Fruit fly (Drosophila melanogaster) whole organism, adult: ENCODE results near the gene CG12147.

Experiments used
- CG11617 ChIP-seq: fragments of 200-800 bp; sonication (Bioruptor generic); optimal IDR thresholded peaks from 2 replicates; lab custom pipeline; 2017; ENCODE audit warnings: mild to moderate bottlenecking, missing biosample characterization, missing genetic modification reagents, missing genetic modification characterization
- CG12768 ChIP-seq: fragments of 200-800 bp; sonication (Bioruptor generic); optimal IDR thresholded peaks from 2 replicates; lab custom pipeline; 2017; ENCODE audit warnings: missing biosample characterization, missing genetic modification characterization, mild to moderate bottlenecking, moderate library complexity, missing genetic modification reagents
- CG14711 ChIP-seq: fragments of 200-800 bp; sonication (Bioruptor generic); optimal IDR thresholded peaks from 2 replicates; lab custom pipeline; 2018; ENCODE audit warnings: missing biosample characterization, mild to moderate bottlenecking, missing genetic modification characterization, moderate library complexity
- CG1620 ChIP-seq: fragments of 200-800 bp; sonication (Bioruptor generic); optimal IDR thresholded peaks from 2 replicates; lab custom pipeline; 2016; ENCODE audit warnings: missing biosample characterization, missing genetic modification characterization
- CG33017 ChIP-seq: fragments of 200-800 bp; sonication (Bioruptor generic); optimal IDR thresholded peaks from 2 replicates; lab custom pipeline; 2018; ENCODE audit warnings: missing biosample characterization, mild to moderate bottlenecking, missing genetic modification characterization, moderate library complexity
- CG5204 ChIP-seq: fragments of 200-800 bp; sonication (Bioruptor generic); optimal IDR thresholded peaks from 2 replicates; lab custom pipeline; 2016; ENCODE audit warnings: missing biosample characterization, missing genetic modification characterization
- CG7045 ChIP-seq: fragments of 200-800 bp; sonication (Bioruptor generic); optimal IDR thresholded peaks from 2 replicates; lab custom pipeline; 2017; ENCODE audit warnings: missing biosample characterization, mild to moderate bottlenecking, missing genetic modification characterization
- CG7101 ChIP-seq: fragments of 200-800 bp; sonication (Bioruptor generic); optimal IDR thresholded peaks from 2 replicates; lab custom pipeline; 2018; ENCODE audit warnings: missing biosample characterization, mild to moderate bottlenecking, missing genetic modification characterization, moderate library complexity
- Clk ChIP-seq: fragments of 200-800 bp; sonication (Bioruptor generic); optimal IDR thresholded peaks from 2 replicates; lab custom pipeline; 2017; ENCODE audit warnings: missing biosample characterization, missing genetic modification characterization
- Crg-1 ChIP-seq: fragments of 200-800 bp; sonication (Bioruptor generic); optimal IDR thresholded peaks from 2 replicates; lab custom pipeline; 2016; ENCODE audit warnings: missing biosample characterization, missing genetic modification characterization
- Hr96 ChIP-seq: fragments of 200-800 bp; sonication (Bioruptor generic); optimal IDR thresholded peaks from 2 replicates; lab custom pipeline; 2016; ENCODE audit warnings: missing biosample characterization, missing genetic modification characterization
- Mnt ChIP-seq: fragments of 200-800 bp; sonication (Bioruptor generic); optimal IDR thresholded peaks from 2 replicates; lab custom pipeline; 2016; ENCODE audit warnings: missing biosample characterization, mild to moderate bottlenecking, missing genetic modification characterization
- bab1 ChIP-seq: fragments of 200-800 bp; sonication (Bioruptor generic); optimal IDR thresholded peaks from 3 replicates; lab custom pipeline; 2019; ENCODE audit warnings: missing biosample characterization, mild to moderate bottlenecking, missing genetic modification characterization, moderate library complexity
- cic ChIP-seq: fragments of 200-800 bp; sonication (Bioruptor generic); optimal IDR thresholded peaks from 2 replicates; lab custom pipeline; 2017; ENCODE audit warnings: missing biosample characterization, mild to moderate bottlenecking, missing genetic modification characterization, moderate library complexity
- cnc ChIP-seq, 2 experiments: fragments of >200 bp; optimal IDR thresholded peaks; 2 replicates each; lab custom pipeline; 2017
- kay ChIP-seq: fragments of 200-800 bp; sonication (Bioruptor generic); peaks from one replicate; lab custom pipeline; 2016; ENCODE audit warnings: missing biosample characterization, missing genetic modification characterization, borderline replicate concordance
- ovo ChIP-seq: fragments of 200-800 bp; sonication (Bioruptor generic); optimal IDR thresholded peaks from 2 replicates; lab custom pipeline; 2016; ENCODE audit warnings: missing biosample characterization, missing genetic modification characterization
- pad ChIP-seq: fragments of 200-800 bp; sonication (Bioruptor generic); optimal IDR thresholded peaks from 3 replicates; lab custom pipeline; 2017; ENCODE audit warnings: missing biosample characterization, missing genetic modification characterization, mild to moderate bottlenecking, moderate library complexity, missing genetic modification reagents
- tj ChIP-seq: fragments of 200-800 bp; sonication (Bioruptor generic); optimal IDR thresholded peaks from 3 replicates; lab custom pipeline; 2017; ENCODE audit warnings: missing biosample characterization, mild to moderate bottlenecking, missing genetic modification characterization, moderate library complexity
- toe ChIP-seq: fragments of 200-800 bp; sonication (Bioruptor generic); optimal IDR thresholded peaks from 2 replicates; lab custom pipeline; 2016; ENCODE audit warnings: missing biosample characterization, missing genetic modification characterization

Gene CG12147

dm6 chr3R:5464481-5464880 is 37.4 kb upstream of the CG12147 start, which contains the start of gene PEK:
Gene PEK, minus strand, starts transcription at chr3R:5464753.
- no peak for TF ChIP-seq CG11617 (GFP tag; lab: Kevin White, UChicago)
- TF ChIP-seq Mnt (GFP tag; lab: Kevin White, UChicago): peak; percentile 5
- peak; percentile 60 for TF ChIP-seq bab1 (GFP tag; lab: Kevin White, UChicago)
- peak; percentile 3 for TF ChIP-seq CG14711 (tag; lab: Kevin White, UChicago)

dm6 chr3R:5463199-5463949 is 36.3 kb upstream of the CG12147 start:
- peak; percentile 66 for TF ChIP-seq tj
- TF ChIP-seq ovo (GFP tag; lab: Kevin White, UChicago): no peak
- no peak for TF ChIP-seq CG14711 (tag; lab: Kevin White, UChicago)
- TF ChIP-seq pad (GFP tag; lab: Kevin White, UChicago): peak; percentile 28

DNA sequence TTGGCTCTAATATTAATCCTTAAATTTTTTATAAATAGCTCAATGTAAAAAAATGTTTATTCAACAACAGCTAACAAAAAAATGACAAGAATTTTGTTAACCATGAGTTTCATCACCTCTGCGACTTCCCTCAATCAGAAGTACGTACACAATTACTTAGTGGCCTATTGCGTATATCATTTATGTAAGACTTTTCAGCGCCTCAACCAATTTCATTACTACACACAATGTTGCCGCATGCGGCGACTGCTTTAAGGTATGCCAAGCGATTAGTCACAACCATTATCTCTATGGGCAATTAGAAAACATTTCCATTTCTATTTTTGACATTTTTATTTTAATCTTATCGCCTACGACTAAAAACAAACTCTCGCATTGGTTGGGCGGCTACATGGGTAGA is 31.6 kb upstream of the CG12147 start:
- TF ChIP-seq Clk (GFP tag; lab: Kevin White, UChicago) (no peak), tj (no peak), CG7101 (tag; lab: Kevin White, UChicago) (no peak), CG11617 (GFP tag; lab: Kevin White, UChicago) (no peak), kay (GFP tag; lab: Kevin White, UChicago) (no peak), CG12768 (GFP tag; lab: Kevin White, UChicago) (no peak)

DNA sequence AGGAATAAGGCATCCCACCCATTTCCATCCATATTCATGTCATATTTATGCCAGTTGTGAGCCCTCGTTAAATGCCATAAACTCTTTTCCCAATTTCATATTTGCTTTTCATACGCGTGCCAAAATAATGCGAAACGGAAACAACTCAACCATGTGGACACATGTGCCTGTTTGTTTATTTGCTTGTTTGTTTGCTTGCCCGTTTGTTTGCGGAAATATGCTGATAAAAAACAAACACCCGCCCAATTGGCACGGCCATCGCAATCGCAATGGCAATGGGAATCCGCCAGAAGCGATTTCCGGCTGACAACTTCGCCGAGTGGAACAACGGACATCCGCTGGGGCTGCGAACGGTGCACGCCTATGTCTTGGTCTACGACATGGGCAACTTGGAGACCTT is 27.3 kb upstream of the CG12147 start:
- TF ChIP-seq cnc (optimal IDR thresholded peaks at IDR 0.05; lab: Kevin White, UChicago) (no peak), CG7045 (GFP tag; lab: Kevin White, UChicago) (no peak), tj (no peak), CG12768 (GFP tag; lab: Kevin White, UChicago) (no peak), CG11617 (GFP tag; lab: Kevin White, UChicago) (no peak), CG14711 (tag; lab: Kevin White, UChicago) (no peak), Hr96 (GFP tag; lab: Kevin White, UChicago) (no peak), CG5204 (no peak), Crg-1 (GFP tag; lab: Kevin White, UChicago) (no peak), kay (GFP tag; lab: Kevin White, UChicago) (no peak), Clk (GFP tag; lab: Kevin White, UChicago) (no peak), pad (GFP tag; lab: Kevin White, UChicago) (no peak), ovo (GFP tag; lab: Kevin White, UChicago) (no peak)

DNA sequence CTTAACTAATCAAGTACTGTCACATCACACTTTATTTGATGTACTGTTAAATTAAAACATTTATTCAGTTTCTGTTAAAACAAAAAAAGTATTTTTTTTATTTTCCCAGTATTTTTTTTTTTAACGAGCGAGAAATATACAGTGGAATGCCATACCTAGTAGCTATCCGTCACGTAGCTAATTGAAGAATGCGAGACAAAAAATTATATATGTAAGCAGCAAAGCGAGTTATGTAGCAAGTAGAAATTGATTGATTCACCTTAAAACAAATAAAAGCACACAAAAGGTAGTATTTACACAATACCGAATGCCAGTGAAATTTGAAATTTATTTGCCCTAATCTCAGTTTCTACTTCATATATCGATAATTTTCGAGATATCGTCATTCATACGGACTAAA is 11.7 kb upstream of the CG12147 start:
- no peak for TF ChIP-seq CG33017 (tag; lab: Kevin White, UChicago)
- TF ChIP-seq cnc (optimal IDR thresholded peaks at IDR 0.05; lab: Kevin White, UChicago): no peak
- no peak for TF ChIP-seq CG5204
- TF ChIP-seq toe (GFP tag; lab: Kevin White, UChicago): no peak
- TF ChIP-seq ovo (GFP tag; lab: Kevin White, UChicago): no peak
- no peak for TF ChIP-seq Mnt (GFP tag; lab: Kevin White, UChicago)
- no peak for TF ChIP-seq Clk (GFP tag; lab: Kevin White, UChicago)
- no peak for TF ChIP-seq CG11617 (GFP tag; lab: Kevin White, UChicago)
- no peak for TF ChIP-seq cic (GFP tag; lab: Kevin White, UChicago)
- no peak for TF ChIP-seq tj
- TF ChIP-seq CG7045 (GFP tag; lab: Kevin White, UChicago): no peak
- TF ChIP-seq bab1 (GFP tag; lab: Kevin White, UChicago): no peak
- no peak for TF ChIP-seq kay (GFP tag; lab: Kevin White, UChicago)
- TF ChIP-seq pad (GFP tag; lab: Kevin White, UChicago): no peak

- TF ChIP-seq ovo (GFP tag; lab: Kevin White, UChicago) (no peak), CG1620 (GFP tag; lab: Kevin White, UChicago) (no peak), toe (GFP tag; lab: Kevin White, UChicago) (no peak), cic (GFP tag; lab: Kevin White, UChicago) (no peak), pad (GFP tag; lab: Kevin White, UChicago) (no peak), CG33017 (tag; lab: Kevin White, UChicago) (no peak), cnc (optimal IDR thresholded peaks at IDR 0.05; lab: Kevin White, UChicago) (no peak), CG7045 (GFP tag; lab: Kevin White, UChicago) (no peak), Mnt (GFP tag; lab: Kevin White, UChicago) (no peak), Clk (GFP tag; lab: Kevin White, UChicago) (no peak)
These were observed 2.7 kb upstream of the CG12147 start for dm6 chr3R:5429786-5430185.

dm6 chr3R:5422123-5422522 is 4.9 kb downstream of the CG12147 start:
- TF ChIP-seq toe (GFP tag; lab: Kevin White, UChicago): no peak
- TF ChIP-seq Mnt (GFP tag; lab: Kevin White, UChicago): no peak
- peak; percentile 60 for TF ChIP-seq kay (GFP tag; lab: Kevin White, UChicago)
- no peak for TF ChIP-seq CG12768 (GFP tag; lab: Kevin White, UChicago)
- no peak for TF ChIP-seq cic (GFP tag; lab: Kevin White, UChicago)
